Fruit fly (Drosophila melanogaster): Measurements from ENCODE around the gene CG31913.

CG31913 gene

DNA sequence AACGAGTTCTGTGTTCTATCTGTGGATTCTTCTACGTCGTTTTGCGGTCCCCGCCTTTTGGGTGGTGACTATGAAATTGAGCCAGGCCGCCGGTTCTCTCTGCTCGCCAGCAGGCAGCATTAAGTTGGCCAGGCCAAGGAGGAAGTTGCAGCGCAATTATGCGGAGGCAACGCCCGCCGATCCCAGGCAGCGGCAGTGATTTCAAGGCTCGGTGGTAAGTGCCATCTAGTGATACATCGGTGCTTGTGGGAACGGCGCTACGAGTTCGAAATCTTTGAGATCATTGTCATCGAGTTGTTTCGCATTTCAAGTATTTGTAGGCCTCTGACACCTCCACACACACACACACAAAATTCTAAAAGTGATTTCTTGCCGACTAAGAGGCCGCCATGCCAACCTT, at the start of gene CG31913:
Gene CG31913 (plus strand): TSS at position 301 of the 400 bp plus-strand sequence.
- TF ChIP-seq CG8478 (optimal IDR thresholded peaks at IDR 0.05), result no peak
- TF ChIP-seq CTCF (optimal IDR thresholded peaks at IDR 0.05), result no peak

DNA sequence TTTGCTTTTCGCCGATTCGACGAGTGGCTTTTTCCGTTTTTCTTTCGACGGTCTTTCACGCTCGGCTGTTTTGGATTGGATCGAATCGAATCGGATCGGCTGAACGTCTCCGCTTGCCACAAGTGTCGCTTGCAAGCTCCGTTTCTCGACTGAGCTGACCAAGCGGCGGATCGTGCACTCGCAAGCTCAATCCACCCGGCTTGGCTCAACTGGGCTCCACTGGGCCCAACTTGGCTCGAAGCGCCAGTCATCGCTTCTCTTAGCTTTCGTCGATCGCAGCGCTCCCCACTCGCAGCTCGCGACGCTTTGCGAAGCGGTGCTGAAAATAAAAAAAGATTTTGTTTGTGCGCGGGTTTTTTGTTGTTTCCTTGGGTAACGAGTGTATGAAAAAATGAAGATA, 43.1 kb upstream of the CG31913 start:
- TF ChIP-seq CG8478 (optimal IDR thresholded peaks at IDR 0.05), result no peak
- TF ChIP-seq CTCF (optimal IDR thresholded peaks at IDR 0.05), result no peak

DNA sequence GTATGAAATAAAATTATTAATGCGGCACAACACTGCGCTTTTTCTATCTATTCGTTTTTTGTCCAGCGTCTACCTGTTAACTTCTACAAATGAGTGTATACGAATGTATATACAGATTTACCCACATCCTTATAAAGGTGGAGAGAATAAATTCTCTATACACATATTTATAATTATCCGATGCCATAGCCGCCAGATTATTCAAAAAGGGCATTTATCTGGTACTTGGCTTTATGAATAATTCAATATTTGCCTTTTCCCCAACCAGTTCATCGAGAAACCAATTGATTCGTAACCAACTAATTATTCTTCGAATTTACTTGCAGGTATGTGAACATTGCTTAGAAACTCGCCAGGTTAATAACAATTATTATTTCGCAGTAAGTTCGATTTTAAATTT, 42.7 kb upstream of the CG31913 start, which contains the start of gene CG11147:
Gene CG11147 (minus strand): TSS at position 101 of the 400 bp plus-strand sequence.
- no peak for TF ChIP-seq CTCF (optimal IDR thresholded peaks at IDR 0.05)
- no peak for TF ChIP-seq CG8478 (optimal IDR thresholded peaks at IDR 0.05)

DNA sequence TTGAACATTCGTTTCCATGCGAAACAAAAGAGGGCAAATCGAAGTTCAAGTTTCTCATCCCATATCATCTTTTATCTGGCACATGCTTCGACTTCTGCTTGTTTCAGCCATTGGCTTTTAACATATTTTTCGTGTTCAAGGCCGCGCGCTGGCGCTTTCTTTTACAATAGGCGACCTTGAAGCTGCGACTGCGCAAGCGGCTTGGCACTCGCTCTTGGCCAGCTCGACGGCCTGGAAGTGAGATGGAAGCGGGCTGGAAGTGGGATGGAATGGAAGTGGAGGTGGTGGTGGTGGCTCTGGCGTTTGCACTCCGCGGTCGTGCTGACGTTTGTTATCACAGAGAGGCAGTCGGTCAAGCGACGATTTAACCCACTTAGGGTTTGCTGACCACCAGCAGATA, 41.4 kb upstream of the CG31913 start:
- no peak for TF ChIP-seq CG8478 (optimal IDR thresholded peaks at IDR 0.05)
- no peak for TF ChIP-seq CTCF (optimal IDR thresholded peaks at IDR 0.05)

DNA sequence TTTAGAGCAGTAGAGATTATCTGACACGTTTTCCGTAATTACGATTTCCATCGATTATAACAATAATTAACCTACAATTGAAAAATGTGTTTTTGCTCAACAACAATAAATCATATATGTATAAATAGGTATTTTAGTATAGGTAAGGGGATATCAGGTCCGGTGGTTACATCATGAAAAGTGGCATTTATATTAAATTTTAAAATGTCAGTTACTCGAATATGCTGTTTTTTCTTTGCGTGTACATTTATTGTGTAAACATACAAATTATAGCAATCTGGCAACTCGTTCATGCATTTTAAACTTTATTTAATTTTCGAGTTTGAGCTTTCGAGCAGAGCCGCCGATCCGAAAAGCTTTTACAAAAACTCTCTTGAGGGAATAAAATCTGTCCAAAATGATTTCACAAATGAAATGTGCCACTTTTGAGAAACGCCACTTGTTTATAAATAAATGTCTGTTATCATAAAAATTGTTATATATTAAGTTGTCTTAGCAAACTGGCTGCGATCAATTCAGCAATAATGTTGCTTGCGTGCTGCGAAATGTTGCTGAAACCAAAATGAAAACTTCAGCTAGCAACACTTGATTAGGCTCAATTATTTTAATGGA, 40.2 kb upstream of the CG31913 start:
- TF ChIP-seq CG8478 (optimal IDR thresholded peaks at IDR 0.05) (no peak), CTCF (optimal IDR thresholded peaks at IDR 0.05) (no peak)

DNA sequence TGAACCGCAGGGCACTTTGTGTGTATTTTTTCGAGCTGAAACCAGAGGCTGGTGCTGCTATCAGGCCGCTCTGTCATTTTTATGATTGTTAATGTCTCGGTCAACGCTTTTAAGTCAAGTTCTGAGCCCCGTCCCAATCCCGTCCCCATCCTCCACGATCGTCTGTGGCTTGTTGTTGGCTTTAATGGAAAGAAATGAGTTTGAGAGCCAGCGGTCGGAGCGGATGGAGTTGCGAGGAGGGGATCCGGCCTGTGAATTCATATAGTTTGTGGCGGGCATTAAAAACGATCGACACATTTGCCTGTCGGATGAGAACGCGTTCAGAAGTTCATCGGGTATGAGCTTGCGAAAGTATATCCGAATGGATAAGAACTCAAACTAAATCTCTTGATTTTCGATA, 38.0 kb upstream of the CG31913 start, which contains the start of gene CG11029:
Gene CG11029 (plus strand): TSS at position 301 of the 400 bp plus-strand sequence.
- TF ChIP-seq CTCF (optimal IDR thresholded peaks at IDR 0.05), result no peak
- no peak for TF ChIP-seq CG8478 (optimal IDR thresholded peaks at IDR 0.05)

DNA sequence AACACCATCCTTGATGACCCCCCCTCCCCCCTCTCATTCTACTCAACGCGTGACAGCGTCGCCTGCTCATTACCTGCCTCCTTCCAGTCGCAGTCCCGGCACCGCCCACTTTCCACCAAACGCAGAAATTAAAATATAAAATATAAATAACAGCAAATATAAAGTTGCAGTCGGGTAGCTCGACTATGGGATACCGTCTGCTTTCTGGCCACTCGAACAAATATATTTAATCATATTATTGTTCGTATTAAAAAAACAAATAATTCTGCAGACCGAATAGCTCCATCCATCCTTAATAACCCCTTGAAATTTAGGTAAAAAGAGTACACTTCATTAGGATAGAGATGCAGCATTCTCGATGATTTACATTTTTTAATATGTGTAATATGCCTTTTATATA, 35.6 kb upstream of the CG31913 start:
- TF ChIP-seq CG8478 (optimal IDR thresholded peaks at IDR 0.05) (no peak), CTCF (optimal IDR thresholded peaks at IDR 0.05) (no peak)

DNA sequence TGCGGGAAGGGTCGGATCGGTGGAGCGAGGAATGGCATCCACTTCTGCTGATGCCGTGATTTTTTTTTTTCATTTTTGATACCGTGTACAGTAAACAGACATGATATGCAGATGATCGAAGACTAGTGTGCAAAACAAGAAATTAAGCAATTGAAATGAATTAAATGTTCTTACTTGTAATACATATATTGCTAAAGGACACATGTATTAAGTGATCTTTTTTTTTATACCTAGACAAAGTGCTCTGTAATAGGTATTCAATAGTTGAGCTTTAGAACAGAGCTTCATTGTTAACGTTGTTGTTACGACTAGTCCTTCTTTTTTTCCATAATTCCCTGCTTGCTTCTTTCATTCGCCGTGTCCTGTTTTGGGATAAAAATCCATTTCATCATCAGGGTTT, 32.4 kb upstream of the CG31913 start:
- TF ChIP-seq CTCF (optimal IDR thresholded peaks at IDR 0.05), result no peak
- TF ChIP-seq CG8478 (optimal IDR thresholded peaks at IDR 0.05), result no peak

DNA sequence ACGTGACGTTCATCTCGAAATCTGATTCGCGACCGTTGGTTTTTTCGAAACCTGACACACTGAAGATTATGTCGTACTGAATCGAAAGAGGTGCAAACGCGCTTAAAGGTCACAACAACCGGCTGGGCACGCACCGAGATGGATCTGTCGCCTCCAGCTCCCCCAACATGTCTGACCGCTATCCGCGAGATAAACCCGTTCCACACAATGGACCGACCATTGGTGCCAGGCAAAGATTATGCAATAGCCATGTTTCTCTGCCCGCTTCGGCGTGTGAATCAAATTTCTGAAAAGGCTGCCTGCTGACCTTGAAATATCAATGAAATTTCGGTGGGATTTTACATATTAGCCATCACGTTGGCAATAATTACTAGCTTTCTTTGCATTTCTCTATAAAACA, 18.7 kb upstream of the CG31913 start:
- TF ChIP-seq CG8478 (optimal IDR thresholded peaks at IDR 0.05) (no peak), CTCF (optimal IDR thresholded peaks at IDR 0.05) (no peak)

DNA sequence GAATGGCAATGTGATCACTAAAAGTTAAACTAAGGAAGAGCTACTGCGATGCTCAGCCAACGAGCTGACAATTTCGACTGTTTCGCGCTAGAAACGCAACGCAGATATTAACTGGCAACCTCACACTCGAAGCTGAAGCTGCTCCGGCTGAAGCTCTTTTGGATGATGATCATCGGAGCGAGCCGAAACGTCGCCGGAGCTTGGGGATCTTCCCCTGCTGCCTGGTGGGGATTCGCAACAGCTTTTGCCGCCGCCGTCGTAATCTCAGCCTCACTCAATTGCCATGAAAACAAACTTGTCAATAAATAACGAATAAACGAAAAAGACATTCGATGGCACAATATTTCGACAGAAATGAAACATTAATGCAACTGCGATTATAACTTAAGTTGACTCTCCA, 17.8 kb upstream of the CG31913 start, which contains the start of gene obst-E:
Gene obst-E (minus strand): TSS at position 101 of the 400 bp plus-strand sequence.
- no peak for TF ChIP-seq CTCF (optimal IDR thresholded peaks at IDR 0.05)
- no peak for TF ChIP-seq CG8478 (optimal IDR thresholded peaks at IDR 0.05)

DNA sequence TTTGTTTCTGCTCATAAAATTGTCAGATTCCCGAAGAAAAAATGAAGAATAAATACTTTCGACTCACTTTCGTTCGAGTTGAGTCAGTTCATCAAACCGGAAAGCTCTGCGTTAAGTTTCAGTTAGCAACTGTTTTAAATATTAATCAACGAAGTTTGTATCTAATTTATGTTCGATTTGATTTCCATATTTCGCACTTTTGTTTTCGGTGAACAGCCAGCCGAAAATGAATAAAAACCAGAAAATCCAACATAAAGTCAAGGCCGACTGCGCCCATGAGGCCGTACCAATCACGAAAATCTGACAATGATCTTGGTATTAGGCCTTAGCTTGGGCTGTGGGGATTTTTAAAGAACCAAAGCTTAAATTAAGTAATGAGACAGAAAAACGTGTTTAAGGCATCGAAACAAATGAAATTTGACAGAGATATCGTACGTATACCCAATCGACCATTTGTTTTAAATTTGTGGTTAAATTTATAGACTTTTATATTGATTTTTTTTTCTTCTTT, 17.3 kb upstream of the CG31913 start:
- no peak for TF ChIP-seq CG8478 (optimal IDR thresholded peaks at IDR 0.05)
- no peak for TF ChIP-seq CTCF (optimal IDR thresholded peaks at IDR 0.05)

DNA sequence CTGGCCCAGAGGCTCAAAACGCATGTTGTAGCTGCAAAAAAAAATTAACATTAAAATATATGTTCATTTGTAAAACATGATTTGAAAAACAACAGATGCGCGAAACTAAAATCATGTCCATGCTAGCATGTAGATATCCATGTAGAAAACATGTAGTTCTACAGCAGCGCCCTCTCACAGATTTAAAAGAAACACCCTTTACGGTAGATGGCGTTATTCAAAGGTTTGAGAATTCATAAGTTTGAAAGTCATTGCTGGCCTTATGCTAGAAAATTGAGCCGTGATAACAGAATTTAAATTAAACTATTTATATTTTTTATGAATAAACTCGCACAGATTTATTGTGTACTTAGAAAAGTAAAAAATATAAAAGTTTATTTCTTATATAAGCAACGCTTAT, 12.7 kb upstream of the CG31913 start:
- peak; percentile 94 to 98 for TF ChIP-seq CTCF (optimal IDR thresholded peaks at IDR 0.05)
- TF ChIP-seq CG8478 (optimal IDR thresholded peaks at IDR 0.05), result no peak

DNA sequence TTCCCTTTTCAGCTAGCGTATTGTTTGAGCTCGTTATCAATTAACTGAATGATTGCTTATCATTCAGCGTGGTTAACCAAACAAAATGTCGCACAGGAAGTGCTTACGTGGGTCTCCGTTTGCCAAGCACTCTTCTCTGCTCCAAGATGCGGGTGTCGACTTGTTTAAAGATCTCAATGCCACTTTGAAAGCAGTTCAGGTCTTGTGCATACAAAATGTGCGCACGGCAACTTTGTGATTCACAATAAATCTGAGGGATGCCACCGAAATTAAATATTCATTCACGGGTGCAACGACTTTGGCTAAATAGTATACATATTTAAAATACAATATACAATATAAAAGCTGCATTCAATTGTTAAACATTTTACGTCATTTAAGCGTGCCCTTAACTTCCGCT, 11.6 kb upstream of the CG31913 start:
- TF ChIP-seq CG8478 (optimal IDR thresholded peaks at IDR 0.05), result no peak
- no peak for TF ChIP-seq CTCF (optimal IDR thresholded peaks at IDR 0.05)

DNA sequence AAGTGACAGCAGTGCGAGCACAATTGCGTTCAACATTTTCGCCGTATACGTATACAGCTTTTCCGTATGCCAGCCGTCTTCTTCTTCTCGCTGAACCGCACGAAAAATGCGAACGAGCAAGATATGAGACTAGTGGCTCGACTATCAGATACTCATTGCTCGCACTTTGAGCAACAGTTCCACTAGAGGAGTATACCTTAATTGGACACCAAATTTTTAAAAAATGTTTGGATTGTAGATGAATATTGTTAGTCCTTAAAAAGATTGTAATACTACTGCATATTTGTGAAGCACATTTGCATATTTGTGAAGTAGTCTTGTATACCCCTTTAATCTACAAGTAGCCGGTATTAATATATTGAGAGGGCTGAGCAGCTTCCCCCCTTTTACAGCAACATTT, 5.7 kb upstream of the CG31913 start:
- TF ChIP-seq CTCF (optimal IDR thresholded peaks at IDR 0.05), result no peak

DNA sequence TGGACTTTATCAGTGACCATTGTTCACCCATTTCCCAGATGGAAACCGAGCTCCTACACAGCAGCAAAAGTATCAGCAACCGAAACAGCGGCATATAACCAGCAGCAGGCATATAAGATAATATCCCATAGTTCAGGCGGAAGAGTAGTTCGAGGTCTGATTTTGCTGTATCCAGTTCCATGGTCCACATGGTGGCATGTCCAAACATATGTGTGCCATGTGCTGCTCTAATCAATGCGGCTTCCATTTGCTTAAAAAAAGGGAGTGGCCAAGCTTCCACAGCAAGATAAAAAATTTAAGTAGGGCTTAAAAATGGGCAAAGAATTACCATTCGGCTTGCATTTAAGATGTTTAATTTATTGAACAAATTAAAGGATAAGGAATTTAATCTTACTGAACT, 3.1 kb upstream of the CG31913 start:
- TF ChIP-seq CTCF (optimal IDR thresholded peaks at IDR 0.05) (no peak), CG8478 (optimal IDR thresholded peaks at IDR 0.05) (no peak)

DNA sequence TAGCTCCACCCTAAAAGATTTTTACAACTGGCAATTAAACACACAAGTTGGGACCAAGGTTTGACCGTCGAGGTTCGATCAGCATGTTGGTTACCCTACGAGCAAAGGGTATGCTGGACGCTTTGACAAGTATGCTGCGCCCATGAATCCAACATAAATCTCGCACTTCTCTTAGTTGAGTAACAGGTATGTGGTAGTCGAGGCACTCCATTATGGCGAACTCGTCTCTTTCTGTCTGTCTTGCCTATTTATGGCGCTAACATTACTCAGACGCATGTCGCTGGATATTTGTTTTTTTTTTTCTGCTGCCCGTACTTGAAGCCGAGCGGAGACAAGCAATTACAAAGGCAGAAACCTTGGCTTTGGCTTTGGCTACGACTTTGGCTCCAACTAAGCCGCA, 2.6 kb upstream of the CG31913 start:
- TF ChIP-seq CG8478 (optimal IDR thresholded peaks at IDR 0.05) (no peak), CTCF (optimal IDR thresholded peaks at IDR 0.05) (no peak)

DNA sequence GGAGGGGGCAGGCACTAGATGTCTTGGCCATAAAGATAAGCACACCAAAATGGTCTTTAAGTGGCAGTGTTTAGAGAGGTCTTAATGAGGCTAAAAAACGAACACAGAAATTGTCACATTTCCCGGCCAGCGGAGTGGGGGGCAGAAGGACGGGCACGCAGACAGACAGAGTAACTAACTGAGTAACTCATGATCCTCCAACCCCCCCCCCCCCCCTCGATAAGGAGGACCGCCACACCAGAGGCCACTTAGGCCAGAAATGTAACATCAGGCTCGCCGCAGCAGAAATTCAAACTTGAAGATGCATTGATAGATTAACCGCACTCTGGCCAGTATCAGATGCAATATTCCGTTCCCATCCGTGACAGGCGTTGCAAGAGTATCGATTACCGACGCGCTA, 965 bp upstream of the CG31913 start:
- TF ChIP-seq CTCF (optimal IDR thresholded peaks at IDR 0.05) (no peak), CG8478 (optimal IDR thresholded peaks at IDR 0.05) (no peak)
